Fruit fly (Drosophila melanogaster): ENCODE results near the gene CG15535.
A peak's percentile ranks its signal among the peaks of the same experiment; 100 is the strongest.

The CG15535 gene

dm6 chr3R:30450224-30450623 lies 26.5 kb upstream of the CG15535 start (continued):
- TF ChIP-seq shn (GFP tag; optimal IDR thresholded peaks at IDR 0.05): peak; percentile 39
- TF ChIP-seq CG2712 (tag; optimal IDR thresholded peaks at IDR 0.05): peak; percentile 35
- TF ChIP-seq CG11695 (GFP tag; IDR thresholded peaks at IDR 0.05): peak; percentile 84
- TF ChIP-seq peb (GFP tag; IDR thresholded peaks at IDR 0.05): peak; percentile 62; the same call in 1 of the 2 replicates
- peak; percentile 90; the same call in 1 of the 2 replicates for TF ChIP-seq CG1024 (GFP tag; IDR thresholded peaks at IDR 0.05)
- no peak for TF ChIP-seq sens-2 (GFP tag; IDR thresholded peaks at IDR 0.05)
- TF ChIP-seq org-1 (GFP tag; optimal IDR thresholded peaks at IDR 0.05): peak; percentile 65
- peak; percentile 62 for TF ChIP-seq gem (tag; optimal IDR thresholded peaks at IDR 0.05)
- peak; percentile 82 for TF ChIP-seq maf-S (GFP tag; optimal IDR thresholded peaks at IDR 0.05)
- peak; percentile 67 to 81 for TF ChIP-seq Pdp1 (GFP tag; optimal IDR thresholded peaks at IDR 0.05)
- TF ChIP-seq tll (GFP tag; optimal IDR thresholded peaks at IDR 0.05): no peak
- TF ChIP-seq CG3726 (GFP tag; IDR thresholded peaks at IDR 0.05): peak; percentile 89
- TF ChIP-seq CG11247 (GFP tag; IDR thresholded peaks at IDR 0.05): peak; percentile 91
- peak; percentile 74 for TF ChIP-seq trh (GFP tag; optimal IDR thresholded peaks at IDR 0.05)
- TF ChIP-seq CG6791 (GFP tag; IDR thresholded peaks at IDR 0.05; ENCODE audit: partially characterized antibody): no peak
- no peak for TF ChIP-seq knrl (GFP tag; IDR thresholded peaks at IDR 0.05; ENCODE audit: partially characterized antibody)
- no peak for TF ChIP-seq bbx (GFP tag; IDR thresholded peaks at IDR 0.05; ENCODE audit: partially characterized antibody)
- peak; percentile 75 for TF ChIP-seq zfh1 (GFP tag; IDR thresholded peaks at IDR 0.05)
- TF ChIP-seq CG9215 (GFP tag; IDR thresholded peaks at IDR 0.05): no peak
- TF ChIP-seq CG16779 (GFP tag; IDR thresholded peaks at IDR 0.05): peak; percentile 89
- peak; percentile 22 for TF ChIP-seq CG4617 (GFP tag; optimal IDR thresholded peaks at IDR 0.05; ENCODE audit: borderline replicate concordance)
- peak; percentile 82 for TF ChIP-seq disco-r (GFP tag; optimal IDR thresholded peaks at IDR 0.05)
- no peak for TF ChIP-seq CG14710 (tag; optimal IDR thresholded peaks at IDR 0.05)
- TF ChIP-seq CG4404 (GFP tag; IDR thresholded peaks at IDR 0.05): no peak
- TF ChIP-seq corto (GFP tag; optimal IDR thresholded peaks at IDR 0.05): no peak
- peak; percentile 30 for TF ChIP-seq CG17912 (GFP tag; optimal IDR thresholded peaks at IDR 0.05)
- TF ChIP-seq bab2 (GFP tag; optimal IDR thresholded peaks at IDR 0.05): peak; percentile 85
- TF ChIP-seq E2f2 (GFP tag; IDR thresholded peaks at IDR 0.05): peak; percentile 66
- TF ChIP-seq dpn (GFP tag; optimal IDR thresholded peaks at IDR 0.05): peak; percentile 6 to 84
- TF ChIP-seq dimm (GFP tag; IDR thresholded peaks at IDR 0.05): no peak
- peak; percentile 38 for TF ChIP-seq CG13894 (tag; optimal IDR thresholded peaks at IDR 0.05)
- TF ChIP-seq CG14050 (GFP tag; IDR thresholded peaks at IDR 0.05): no peak
- no peak for TF ChIP-seq tna (GFP tag; IDR thresholded peaks at IDR 0.05; ENCODE audit: partially characterized antibody)
- TF ChIP-seq croc (GFP tag; conservative IDR thresholded peaks at IDR 0.05): no peak; the same call in 2 of the 3 replicates
- TF ChIP-seq Hr39 (optimal IDR thresholded peaks at IDR 0.05): no peak
- peak; percentile 72 for TF ChIP-seq ash1 (GFP tag; optimal IDR thresholded peaks at IDR 0.05)
- peak; percentile 62; the same call in 2 of the 3 replicates for TF ChIP-seq Mrtf (GFP tag; IDR thresholded peaks at IDR 0.05)
- peak; percentile 89 for TF ChIP-seq CG6813 (GFP tag; optimal IDR thresholded peaks at IDR 0.05)
- peak; percentile 75 for TF ChIP-seq CG15514 (GFP tag; optimal IDR thresholded peaks at IDR 0.05)
- no peak for TF ChIP-seq CG42726 (GFP tag; IDR thresholded peaks at IDR 0.05; ENCODE audit: partially characterized antibody)
- TF ChIP-seq CG12155 (GFP tag; optimal IDR thresholded peaks at IDR 0.05): peak; percentile 41
- TF ChIP-seq CG10267 (tag; optimal IDR thresholded peaks at IDR 0.05): no peak
- peak; percentile 47 for TF ChIP-seq NfI (GFP tag; optimal IDR thresholded peaks at IDR 0.05)
- TF ChIP-seq Trl (optimal IDR thresholded peaks at IDR 0.05): peak; percentile 85 to 95
- peak; percentile 82 for TF ChIP-seq Trl (GFP tag; optimal IDR thresholded peaks at IDR 0.05)
- peak; percentile 68; the same call in 1 of the 3 replicates for TF ChIP-seq CG34422 (GFP tag; IDR thresholded peaks at IDR 0.05)
- no peak for TF ChIP-seq jigr1 (GFP tag; IDR thresholded peaks at IDR 0.05)
- TF ChIP-seq CG30431 (GFP tag; optimal IDR thresholded peaks at IDR 0.05): peak; percentile 21
- TF ChIP-seq gcm (GFP tag; optimal IDR thresholded peaks at IDR 0.05): peak; percentile 55
- peak; percentile 92 for TF ChIP-seq Asciz (GFP tag; optimal IDR thresholded peaks at IDR 0.05)
- TF ChIP-seq CG31365 (tag; optimal IDR thresholded peaks at IDR 0.05): peak; percentile 61

Measured in whole organism, embryonic.